Fruit fly (Drosophila melanogaster): ENCODE data around the gene Alg10.
A peak's percentile ranks its signal among the peaks of the same experiment; 100 is the strongest.

Alg10 gene

dm6 chr3L:11169299-11170181 lies 4.8 kb downstream of the Alg10 start, which contains the start of the genes wls and Adck5 (continued):
- no peak for TF ChIP-seq CG14860 (GFP tag; IDR thresholded peaks at IDR 0.05; ENCODE audit: partially characterized antibody)
- TF ChIP-seq Hsf (GFP tag; optimal IDR thresholded peaks at IDR 0.05), result peak; percentile 62
- TF ChIP-seq Dek (tag; optimal IDR thresholded peaks at IDR 0.05), result no peak
- TF ChIP-seq HmgZ (tag; optimal IDR thresholded peaks at IDR 0.05), result peak; percentile 44
- 0 out of 2 replicates have a peak, but pooled peaks have one; percentile 13 for TF ChIP-seq wdn (GFP tag; IDR thresholded peaks at IDR 0.05)
- TF ChIP-seq kah (GFP tag; optimal IDR thresholded peaks at IDR 0.05), result peak; percentile 92
- TF ChIP-seq Hmr (GFP tag; optimal IDR thresholded peaks at IDR 0.05), result peak; percentile 81
- TF ChIP-seq peb (GFP tag; IDR thresholded peaks at IDR 0.05), result no peak
- TF ChIP-seq CG7786 (GFP tag; optimal IDR thresholded peaks at IDR 0.05), result peak; percentile 5
- TF ChIP-seq slbo (GFP tag; IDR thresholded peaks at IDR 0.05), result no peak
- TF ChIP-seq CG10209 (GFP tag; optimal IDR thresholded peaks at IDR 0.05), result peak; percentile 61
- TF ChIP-seq usp (GFP tag; optimal IDR thresholded peaks at IDR 0.05), result no peak
- TF ChIP-seq Xbp1 (GFP tag; optimal IDR thresholded peaks at IDR 0.05), result peak; percentile 26
- TF ChIP-seq CG33213 (GFP tag; optimal IDR thresholded peaks at IDR 0.05), result peak; percentile 15
- no peak for TF ChIP-seq kni (GFP tag; optimal IDR thresholded peaks at IDR 0.05)
- peak; percentile 6 for TF ChIP-seq Ssrp (tag; optimal IDR thresholded peaks at IDR 0.05)
- TF ChIP-seq CG12236 (GFP tag; optimal IDR thresholded peaks at IDR 0.05), result peak; percentile 38
- TF ChIP-seq CG5953 (GFP tag; IDR thresholded peaks at IDR 0.05), result no peak
- peak; percentile 59 for TF ChIP-seq MESR4 (GFP tag; optimal IDR thresholded peaks at IDR 0.05)
- no peak for TF ChIP-seq br (optimal IDR thresholded peaks at IDR 0.05)
- TF ChIP-seq lbe (GFP tag; optimal IDR thresholded peaks at IDR 0.05), result peak; percentile 36
- no peak for TF ChIP-seq esg (GFP tag; conservative IDR thresholded peaks at IDR 0.05)
- no peak for TF ChIP-seq CG11560 (tag; IDR thresholded peaks at IDR 0.05)
- no peak for TF ChIP-seq tna (GFP tag; IDR thresholded peaks at IDR 0.05; ENCODE audit: partially characterized antibody)
- TF ChIP-seq nau (GFP tag; optimal IDR thresholded peaks at IDR 0.05), result no peak
- peak; percentile 25 for TF ChIP-seq Fer2 (tag; optimal IDR thresholded peaks at IDR 0.05)
- TF ChIP-seq CG10321 (GFP tag; IDR thresholded peaks at IDR 0.05), result peak; percentile 37; the same call in 1 of the 2 replicates
- TF ChIP-seq Trl (optimal IDR thresholded peaks at IDR 0.05), result no peak
- peak; percentile 23 for TF ChIP-seq Trl (GFP tag; optimal IDR thresholded peaks at IDR 0.05)
- TF ChIP-seq CG1792 (GFP tag; optimal IDR thresholded peaks at IDR 0.05), result no peak
- peak; percentile 38 for TF ChIP-seq CG4424 (GFP tag; optimal IDR thresholded peaks at IDR 0.05)
- no peak for TF ChIP-seq disco-r (GFP tag; optimal IDR thresholded peaks at IDR 0.05)
- TF ChIP-seq CG12104 (GFP tag; optimal IDR thresholded peaks at IDR 0.05), result peak; percentile 9
- no peak for TF ChIP-seq CG17802 (tag; optimal IDR thresholded peaks at IDR 0.05)
- TF ChIP-seq CG31441 (GFP tag; IDR thresholded peaks at IDR 0.05), result peak; percentile 44; the same call in 1 of the 2 replicates
- TF ChIP-seq dysf (GFP tag; IDR thresholded peaks at IDR 0.05), result peak; percentile 50; the same call in 1 of the 3 replicates
- TF ChIP-seq BEAF-32 (GFP tag; optimal IDR thresholded peaks at IDR 0.05), result peak; percentile 41
- TF ChIP-seq gcm (GFP tag; optimal IDR thresholded peaks at IDR 0.05), result peak; percentile 26
- peak; percentile 18 for TF ChIP-seq sqz (GFP tag; optimal IDR thresholded peaks at IDR 0.05)
- TF ChIP-seq CG30431 (GFP tag; optimal IDR thresholded peaks at IDR 0.05), result peak; percentile 20
- TF ChIP-seq so (GFP tag; IDR thresholded peaks at IDR 0.05), result peak; percentile 58; the same call in 1 of the 3 replicates
- TF ChIP-seq CG2116 (GFP tag; optimal IDR thresholded peaks at IDR 0.05), result peak; percentile 67
- TF ChIP-seq chm (GFP tag; IDR thresholded peaks at IDR 0.05), result peak; percentile 17; the same call in 1 of the 2 replicates
- TF ChIP-seq CG13624 (GFP tag; optimal IDR thresholded peaks at IDR 0.05), result peak; percentile 45
- TF ChIP-seq Dp (GFP tag; optimal IDR thresholded peaks at IDR 0.05), result peak; percentile 38
- TF ChIP-seq hbn (GFP tag; IDR thresholded peaks at IDR 0.05; ENCODE audit: partially characterized antibody), result 0 out of 2 replicates have a peak, but pooled peaks have one; percentile 27
- peak; percentile 11; the same call in 1 of the 2 replicates for TF ChIP-seq Adf1 (GFP tag; IDR thresholded peaks at IDR 0.05)
- peak; percentile 44 for TF ChIP-seq Bteb2 (GFP tag; optimal IDR thresholded peaks at IDR 0.05)
- peak; percentile 70 for TF ChIP-seq Rfx (GFP tag; IDR thresholded peaks at IDR 0.05)

Data from whole organism, embryonic.